Fruit fly (Drosophila melanogaster) whole organism, pupa: ENCODE results near the gene CG43072.

Source experiments
- CG14655 ChIP-seq: fragments of 200-800 bp; sonication (Bioruptor generic); optimal IDR thresholded peaks from 3 replicates; lab custom pipeline; 2017; ENCODE audit warnings: mild to moderate bottlenecking, missing biosample characterization, missing genetic modification reagents, missing genetic modification characterization
- CG34367 ChIP-seq: fragments of 200-800 bp; sonication (Bioruptor generic); optimal IDR thresholded peaks from 2 replicates; lab custom pipeline; 2018; ENCODE audit warnings: missing biosample characterization, mild to moderate bottlenecking, missing genetic modification characterization
- CG8159 ChIP-seq: fragments of 200-800 bp; sonication (Bioruptor generic); optimal IDR thresholded peaks from 3 replicates; lab custom pipeline; 2018; ENCODE audit warnings: missing biosample characterization, mild to moderate bottlenecking, missing genetic modification characterization, moderate library complexity
- EcR ChIP-seq: fragments of 200-800 bp; sonication (Bioruptor generic); optimal IDR thresholded peaks from 3 replicates; lab custom pipeline; 2019; ENCODE audit warnings: missing biosample characterization, missing genetic modification characterization, mild to moderate bottlenecking, moderate library complexity, missing genetic modification reagents
- Ets98B ChIP-seq: fragments of 200-800 bp; sonication (Bioruptor generic); IDR thresholded peaks from 2 replicates; pipeline ENCODE4 v1.3.6; 2022; ENCODE audit warnings: missing biosample characterization, missing genetic modification characterization
- Pif1A ChIP-seq: fragments of 200-800 bp; sonication (Bioruptor generic); optimal IDR thresholded peaks from 3 replicates; lab custom pipeline; 2016; ENCODE audit warnings: missing biosample characterization, missing genetic modification characterization
- Snoo ChIP-seq: fragments of 200-800 bp; sonication (Bioruptor generic); optimal IDR thresholded peaks from 3 replicates; lab custom pipeline; 2017; ENCODE audit warnings: missing biosample characterization, mild to moderate bottlenecking, missing genetic modification characterization, inconsistent platforms
- fd96Ca ChIP-seq: fragments of 200-800 bp; sonication (Bioruptor generic); IDR thresholded peaks from 3 replicates; pipeline ENCODE4 v1.3.6; 2022; ENCODE audit warnings: missing biosample characterization, missing genetic modification characterization
- gl ChIP-seq: fragments of 200-800 bp; sonication (Bioruptor generic); optimal IDR thresholded peaks from 2 replicates; lab custom pipeline; 2018; ENCODE audit warnings: missing biosample characterization, mild to moderate bottlenecking, missing genetic modification characterization

DNA sequence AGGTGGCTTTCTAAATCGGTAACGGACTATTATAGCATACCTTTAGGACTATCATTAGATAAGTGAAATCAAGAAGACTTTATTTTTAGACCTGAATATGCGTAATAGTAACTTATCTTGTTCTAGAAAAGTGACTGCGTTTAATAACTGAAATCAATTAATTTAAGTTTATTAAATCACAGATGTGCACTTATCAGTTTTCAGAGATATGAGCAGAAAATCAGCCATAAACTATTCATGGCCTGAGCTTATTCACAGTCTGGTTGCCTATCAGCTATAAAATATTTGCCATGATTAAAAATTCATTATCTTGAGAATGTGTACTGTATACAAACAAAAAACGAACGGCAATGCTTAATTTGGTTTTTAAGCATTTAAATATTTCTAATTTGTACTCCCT, 3.8 kb downstream of the CG43072 start:
- TF ChIP-seq fd96Ca (GFP tag; lab: Robert Waterston, UW), result no peak
- no peak for TF ChIP-seq CG14655 (GFP tag; lab: Kevin White, UChicago)
- TF ChIP-seq CG8159 (tag; lab: Kevin White, UChicago), result no peak
- TF ChIP-seq CG34367, result no peak
- no peak for TF ChIP-seq Ets98B (GFP tag; lab: Robert Waterston, UW)
- no peak for TF ChIP-seq Pif1A (GFP tag; lab: Kevin White, UChicago)
- no peak for TF ChIP-seq gl (tag; lab: Kevin White, UChicago)
- TF ChIP-seq Snoo, result no peak
- no peak for TF ChIP-seq EcR (GFP tag; lab: Kevin White, UChicago)
